Fruit fly (Drosophila melanogaster): ENCODE measurements around the gene Rint1.

The Rint1 gene

dm6 chr3L:7334990-7335389 lies 11.6 kb downstream of the Rint1 start, which contains the start of the genes wrm1 and wrm2 (continued):
- TF ChIP-seq CG16813 (GFP tag; IDR thresholded peaks at IDR 0.05; ENCODE audit: partially characterized antibody) = peak; percentile 57; the same call in 2 of the 3 replicates
- peak; percentile 88 for TF ChIP-seq Elba2 (GFP tag; optimal IDR thresholded peaks at IDR 0.05)
- no peak for TF ChIP-seq CG32767 (GFP tag; IDR thresholded peaks at IDR 0.05)
- no peak for TF ChIP-seq sim (GFP tag; IDR thresholded peaks at IDR 0.05)
- TF ChIP-seq CG33557 (GFP tag; optimal IDR thresholded peaks at IDR 0.05) = peak; percentile 43
- no peak for TF ChIP-seq Pdp1 (GFP tag; optimal IDR thresholded peaks at IDR 0.05)
- no peak for TF ChIP-seq pum (GFP tag; optimal IDR thresholded peaks at IDR 0.05)
- no peak for TF ChIP-seq CG16779 (GFP tag; IDR thresholded peaks at IDR 0.05)
- 0 out of 2 replicates have a peak, but pooled peaks have one; percentile 26 for TF ChIP-seq vvl (GFP tag; IDR thresholded peaks at IDR 0.05)
- no peak for TF ChIP-seq Optix (GFP tag; IDR thresholded peaks at IDR 0.05)
- peak; percentile 90 for TF ChIP-seq Sry-δ (GFP tag; optimal IDR thresholded peaks at IDR 0.05)
- TF ChIP-seq CG12104 (GFP tag; optimal IDR thresholded peaks at IDR 0.05) = no peak
- TF ChIP-seq Bgb (GFP tag; IDR thresholded peaks at IDR 0.05; ENCODE audit: partially characterized antibody) = peak; percentile 70
- no peak for TF ChIP-seq Rfx (GFP tag; IDR thresholded peaks at IDR 0.05)
- peak; percentile 42 for TF ChIP-seq nmo (GFP tag; optimal IDR thresholded peaks at IDR 0.05)
- TF ChIP-seq chm (GFP tag; IDR thresholded peaks at IDR 0.05) = no peak
- TF ChIP-seq jumu (GFP tag; optimal IDR thresholded peaks at IDR 0.05) = no peak
- peak; percentile 19 for TF ChIP-seq sug (tag; optimal IDR thresholded peaks at IDR 0.05)
- TF ChIP-seq tna (GFP tag; IDR thresholded peaks at IDR 0.05; ENCODE audit: partially characterized antibody) = peak; percentile 67
- TF ChIP-seq CG2199 (GFP tag; IDR thresholded peaks at IDR 0.05) = no peak
- TF ChIP-seq tgo (GFP tag; IDR thresholded peaks at IDR 0.05) = no peak
- no peak for TF ChIP-seq CG3281 (GFP tag; optimal IDR thresholded peaks at IDR 0.05)
- TF ChIP-seq CG11560 (tag; IDR thresholded peaks at IDR 0.05) = no peak
- TF ChIP-seq danr (GFP tag; IDR thresholded peaks at IDR 0.05) = no peak
- no peak for TF ChIP-seq CG17359 (tag; optimal IDR thresholded peaks at IDR 0.05)
- no peak for TF ChIP-seq dati (GFP tag; IDR thresholded peaks at IDR 0.05)
- TF ChIP-seq Myb (GFP tag; optimal IDR thresholded peaks at IDR 0.05) = peak; percentile 28
- TF ChIP-seq CG33213 (GFP tag; optimal IDR thresholded peaks at IDR 0.05) = no peak
- no peak for TF ChIP-seq slp2 (GFP tag; optimal IDR thresholded peaks at IDR 0.05)
- peak in 1 of 2 experiments; percentile 60 for TF ChIP-seq insv (GFP tag; optimal IDR thresholded peaks at IDR 0.05)
- peak; percentile 56; the same call in 1 of the 3 replicates for TF ChIP-seq knrl (GFP tag; IDR thresholded peaks at IDR 0.05; ENCODE audit: partially characterized antibody)
- peak; percentile 44 for TF ChIP-seq CG12155 (GFP tag; optimal IDR thresholded peaks at IDR 0.05)
- no peak for TF ChIP-seq Ptx1 (GFP tag; IDR thresholded peaks at IDR 0.05)
- TF ChIP-seq CG10147 (GFP tag; optimal IDR thresholded peaks at IDR 0.05) = no peak
- peak; percentile 46; the same call in 1 of the 3 replicates for TF ChIP-seq CG34224 (GFP tag; IDR thresholded peaks at IDR 0.05; ENCODE audit: partially characterized antibody)
- no peak for TF ChIP-seq repo (GFP tag; optimal IDR thresholded peaks at IDR 0.05)
- no peak for TF ChIP-seq HmgD (GFP tag; optimal IDR thresholded peaks at IDR 0.05)
- TF ChIP-seq Dref (GFP tag; IDR thresholded peaks at IDR 0.05) = peak; percentile 84
- TF ChIP-seq lov (optimal IDR thresholded peaks at IDR 0.05) = no peak
- no peak for TF ChIP-seq lov (GFP tag; IDR thresholded peaks at IDR 0.05)
- no peak for TF ChIP-seq cad (GFP tag; optimal IDR thresholded peaks at IDR 0.05)
- TF ChIP-seq sob (GFP tag; IDR thresholded peaks at IDR 0.05) = no peak
- no peak for TF ChIP-seq usp (GFP tag; optimal IDR thresholded peaks at IDR 0.05)
- TF ChIP-seq Nf-YB (GFP tag; optimal IDR thresholded peaks at IDR 0.05) = peak; percentile 7
- no peak for TF ChIP-seq Nf-YA (GFP tag; IDR thresholded peaks at IDR 0.05)
- no peak for TF ChIP-seq Oli (tag; optimal IDR thresholded peaks at IDR 0.05)
- peak; percentile 87 for TF ChIP-seq MBD-R2 (GFP tag; IDR thresholded peaks at IDR 0.05)
- no peak for TF ChIP-seq CG3995 (GFP tag; optimal IDR thresholded peaks at IDR 0.05)
- peak; percentile 54 for TF ChIP-seq dm (GFP tag; optimal IDR thresholded peaks at IDR 0.05)
- no peak for TF ChIP-seq CG17385 (GFP tag; optimal IDR thresholded peaks at IDR 0.05)
- no peak for TF ChIP-seq CG9215 (GFP tag; IDR thresholded peaks at IDR 0.05)
- no peak for TF ChIP-seq zfh2 (GFP tag; optimal IDR thresholded peaks at IDR 0.05)
- TF ChIP-seq Dek (tag; optimal IDR thresholded peaks at IDR 0.05) = no peak

Measured in whole organism, embryonic.